Fruit fly (Drosophila melanogaster): ENCODE results near the gene CG3191.

- TF ChIP-seq Pif1A (GFP tag; optimal IDR thresholded peaks at IDR 0.05) = peak; percentile 91
- TF ChIP-seq rn (GFP tag; IDR thresholded peaks at IDR 0.05) = peak; percentile 82
- TF ChIP-seq Pif1B (GFP tag; optimal IDR thresholded peaks at IDR 0.05) = peak; percentile 83
- peak; percentile 83 for TF ChIP-seq CG8159 (tag; optimal IDR thresholded peaks at IDR 0.05)
- peak; percentile 88 for TF ChIP-seq CG14655 (GFP tag; optimal IDR thresholded peaks at IDR 0.05)
- TF ChIP-seq Ets98B (GFP tag; IDR thresholded peaks at IDR 0.05) = peak; percentile 91
- TF ChIP-seq gl (tag; optimal IDR thresholded peaks at IDR 0.05) = peak; percentile 95
- peak; percentile 48 for TF ChIP-seq D1 (tag; optimal IDR thresholded peaks at IDR 0.05)
- TF ChIP-seq CG34367 (tag; optimal IDR thresholded peaks at IDR 0.05) = peak; percentile 92
- peak; percentile 96 for TF ChIP-seq CG12605 (GFP tag; IDR thresholded peaks at IDR 0.05)
- TF ChIP-seq CG17806 (tag; optimal IDR thresholded peaks at IDR 0.05) = peak; percentile 83
Observed at dm6 chrX:2289134-2289533, 37.3 kb upstream of the CG3191 start.
